Fruit fly (Drosophila melanogaster) whole organism, prepupa: Measurements from ENCODE around the gene CG42869.
A peak's percentile ranks its signal among the peaks of the same experiment; 100 is the strongest.

Source experiments
- CG10631 ChIP-seq: fragments of 200-800 bp; sonication (Bioruptor generic); optimal IDR thresholded peaks from 2 replicates; lab custom pipeline; 2016; ENCODE audit warnings: missing biosample characterization, missing genetic modification characterization
- CG11294 ChIP-seq: fragments of 200-800 bp; sonication (Bioruptor generic); IDR thresholded peaks from 2 replicates; pipeline ENCODE4 v1.3.6; 2022; ENCODE audit warnings: missing biosample characterization, missing genetic modification characterization
- CG11902 ChIP-seq: fragments of 200-800 bp; sonication (Bioruptor generic); optimal IDR thresholded peaks from 3 replicates; lab custom pipeline; 2016; ENCODE audit warnings: missing biosample characterization, missing genetic modification characterization
- CG1621 ChIP-seq: fragments of 200-800 bp; sonication (Bioruptor generic); optimal IDR thresholded peaks from 3 replicates; lab custom pipeline; 2018; ENCODE audit warnings: missing biosample characterization, mild to moderate bottlenecking, missing genetic modification characterization
- CG16779 ChIP-seq: fragments of 200-800 bp; sonication (Bioruptor generic); optimal IDR thresholded peaks from 3 replicates; lab custom pipeline; 2017; ENCODE audit warnings: missing biosample characterization, mild to moderate bottlenecking, missing genetic modification characterization
- CG3032 ChIP-seq: fragments of 200-800 bp; optimal IDR thresholded peaks from 2 replicates; lab custom pipeline; 2019; ENCODE audit warnings: missing biosample characterization, mild to moderate bottlenecking, missing genetic modification characterization, moderate library complexity
- CG31627 ChIP-seq: fragments of 200-800 bp; sonication (Bioruptor generic); optimal IDR thresholded peaks from 3 replicates; lab custom pipeline; 2016; ENCODE audit warnings: missing biosample characterization, missing genetic modification characterization
- CG3919 ChIP-seq: fragments of 200-800 bp; sonication (Bioruptor generic); optimal IDR thresholded peaks from 3 replicates; lab custom pipeline; 2016; ENCODE audit warnings: missing biosample characterization, missing genetic modification characterization
- CG6276 ChIP-seq: fragments of 200-800 bp; sonication (Bioruptor generic); optimal IDR thresholded peaks from 2 replicates; lab custom pipeline; 2017; ENCODE audit warnings: missing biosample characterization, mild to moderate bottlenecking, missing genetic modification characterization
- CG6792 ChIP-seq: fragments of 200-800 bp; sonication (Bioruptor generic); optimal IDR thresholded peaks from 3 replicates; lab custom pipeline; 2016; ENCODE audit warnings: missing biosample characterization, missing genetic modification characterization
- CG6854 ChIP-seq: fragments of 200-800 bp; sonication (Bioruptor generic); optimal IDR thresholded peaks from 2 replicates; lab custom pipeline; 2017; ENCODE audit warnings: missing biosample characterization, mild to moderate bottlenecking, missing genetic modification characterization
- CG8119 ChIP-seq: fragments of 200-800 bp; sonication (Bioruptor generic); IDR thresholded peaks from 3 replicates; pipeline ENCODE4 v1.3.6; 2022; ENCODE audit warnings: missing biosample characterization, missing genetic modification characterization
- CG8319 ChIP-seq: fragments of 200-800 bp; sonication (Bioruptor generic); optimal IDR thresholded peaks from 3 replicates; lab custom pipeline; 2016; ENCODE audit warnings: missing biosample characterization, missing genetic modification characterization
- CG8632 ChIP-seq: fragments of 200-800 bp; sonication (Bioruptor generic); optimal IDR thresholded peaks from 3 replicates; lab custom pipeline; 2016; ENCODE audit warnings: missing biosample characterization, missing genetic modification characterization
- CG9139 ChIP-seq: fragments of 200-800 bp; sonication (Bioruptor generic); optimal IDR thresholded peaks from 3 replicates; lab custom pipeline; 2017; ENCODE audit warnings: missing biosample characterization, mild to moderate bottlenecking, missing genetic modification characterization
- Eip75B ChIP-seq: fragments of 200-800 bp; sonication (Bioruptor generic); optimal IDR thresholded peaks from 3 replicates; lab custom pipeline; 2016; ENCODE audit warnings: missing biosample characterization, missing genetic modification characterization
- Eip78C ChIP-seq: fragments of 200-800 bp; sonication (Bioruptor generic); peaks from one replicate; lab custom pipeline; 2016; ENCODE audit warnings: missing biosample characterization, missing genetic modification characterization
- Eip93F ChIP-seq: fragments of 200-800 bp; sonication (Bioruptor generic); optimal IDR thresholded peaks from 2 replicates; lab custom pipeline; 2016; ENCODE audit warnings: missing biosample characterization, mild to moderate bottlenecking, missing genetic modification characterization
- Ets21C ChIP-seq: fragments of 200-800 bp; sonication (Bioruptor generic); optimal IDR thresholded peaks from 3 replicates; lab custom pipeline; 2016; ENCODE audit warnings: missing biosample characterization, missing genetic modification characterization
- Ets96B ChIP-seq: fragments of 200-800 bp; optimal IDR thresholded peaks from 2 replicates; lab custom pipeline; 2019; ENCODE audit warnings: missing biosample characterization, mild to moderate bottlenecking, missing genetic modification characterization, moderate library complexity
- Hr39 ChIP-seq: fragments of 200-800 bp; sonication (Bioruptor generic); optimal IDR thresholded peaks from 2 replicates; lab custom pipeline; 2016; ENCODE audit warnings: missing biosample characterization, missing genetic modification characterization
- Hr4 ChIP-seq: fragments of 200-800 bp; sonication (Bioruptor generic); optimal IDR thresholded peaks from 3 replicates; lab custom pipeline; 2016; ENCODE audit warnings: missing biosample characterization, missing genetic modification characterization
- Lpt ChIP-seq: fragments of 200-800 bp; sonication (Bioruptor generic); optimal IDR thresholded peaks from 3 replicates; lab custom pipeline; 2016; ENCODE audit warnings: missing biosample characterization, missing genetic modification characterization
- OdsH ChIP-seq: fragments of 200-800 bp; sonication (Bioruptor generic); optimal IDR thresholded peaks from 3 replicates; lab custom pipeline; 2016; ENCODE audit warnings: missing biosample characterization, missing genetic modification characterization
- Smox ChIP-seq: fragments of 200-800 bp; sonication (Bioruptor generic); optimal IDR thresholded peaks from 3 replicates; lab custom pipeline; 2016; ENCODE audit warnings: missing biosample characterization, missing genetic modification characterization
- Sox14 ChIP-seq: fragments of 200-800 bp; sonication (Bioruptor generic); optimal IDR thresholded peaks from 3 replicates; lab custom pipeline; 2016; ENCODE audit warnings: missing biosample characterization, missing genetic modification characterization
- Sox15 ChIP-seq: fragments of 200-800 bp; sonication (Bioruptor generic); optimal IDR thresholded peaks from 3 replicates; lab custom pipeline; 2016; ENCODE audit warnings: missing biosample characterization, missing genetic modification characterization
- achi ChIP-seq: fragments of 200-800 bp; sonication (Bioruptor generic); optimal IDR thresholded peaks from 3 replicates; lab custom pipeline; 2016; ENCODE audit warnings: missing biosample characterization, missing genetic modification characterization
- acj6 ChIP-seq: fragments of 200-800 bp; sonication (Bioruptor generic); optimal IDR thresholded peaks from 3 replicates; lab custom pipeline; 2016; ENCODE audit warnings: missing biosample characterization, missing genetic modification characterization
- dac ChIP-seq: fragments of 200-800 bp; sonication (Bioruptor generic); optimal IDR thresholded peaks from 2 replicates; lab custom pipeline; 2017; ENCODE audit warnings: missing biosample characterization, mild to moderate bottlenecking, missing genetic modification characterization
- dsx ChIP-seq: fragments of 200-800 bp; optimal IDR thresholded peaks from 3 replicates; lab custom pipeline; 2019; ENCODE audit warnings: missing biosample characterization, mild to moderate bottlenecking, missing genetic modification characterization, moderate library complexity; ENCODE audit not compliant: poor library complexity, severe bottlenecking
- eg ChIP-seq: fragments of 200-800 bp; sonication (Bioruptor generic); IDR thresholded peaks from 3 replicates; pipeline ENCODE4 v1.3.6; 2022; ENCODE audit warnings: missing biosample characterization, missing genetic modification characterization
- esn ChIP-seq: fragments of 200-800 bp; sonication (Bioruptor generic); optimal IDR thresholded peaks from 2 replicates; lab custom pipeline; 2016; ENCODE audit warnings: missing biosample characterization, mild to moderate bottlenecking, missing genetic modification characterization, moderate library complexity
- fd59A ChIP-seq: fragments of 200-800 bp; sonication (Bioruptor generic); optimal IDR thresholded peaks from 2 replicates; lab custom pipeline; 2017; ENCODE audit warnings: missing biosample characterization, mild to moderate bottlenecking, missing genetic modification characterization, missing genetic modification reagents
- fd85E ChIP-seq: fragments of 200-800 bp; sonication (Bioruptor generic); optimal IDR thresholded peaks from 3 replicates; lab custom pipeline; 2016; ENCODE audit warnings: missing biosample characterization, missing genetic modification characterization
- fkh ChIP-seq: fragments of 200-800 bp; sonication (Bioruptor generic); optimal IDR thresholded peaks from 3 replicates; lab custom pipeline; 2017; ENCODE audit warnings: missing biosample characterization, mild to moderate bottlenecking, missing genetic modification characterization, moderate library complexity
- lz ChIP-seq: fragments of 200-800 bp; sonication (Bioruptor generic); optimal IDR thresholded peaks from 3 replicates; lab custom pipeline; 2016; ENCODE audit warnings: missing biosample characterization, missing genetic modification characterization
- net ChIP-seq: fragments of 200-800 bp; sonication (Bioruptor generic); optimal IDR thresholded peaks from 3 replicates; lab custom pipeline; 2016; ENCODE audit warnings: missing biosample characterization, missing genetic modification characterization
- pdm3 ChIP-seq: fragments of 200-800 bp; sonication (Bioruptor generic); optimal IDR thresholded peaks from 3 replicates; lab custom pipeline; 2016; ENCODE audit warnings: missing biosample characterization, missing genetic modification characterization
- salr ChIP-seq, 2 experiments: fragments of 200-800 bp; sonication (Bioruptor generic); optimal IDR thresholded peaks; 3 replicates each; lab custom pipeline; 2016 to 2018; ENCODE audit warnings: missing biosample characterization in 2 of 2, missing genetic modification characterization in 2 of 2, mild to moderate bottlenecking in 1 of 2
- spab ChIP-seq: fragments of 200-800 bp; sonication (Bioruptor generic); optimal IDR thresholded peaks from 2 replicates; lab custom pipeline; 2017; ENCODE audit warnings: missing biosample characterization, mild to moderate bottlenecking, missing genetic modification characterization, missing genetic modification reagents
- ss ChIP-seq, 2 experiments: fragments of 200-800 bp; sonication (Bioruptor generic); optimal IDR thresholded peaks; 2 replicates in 1 of 2; 3 replicates in 1 of 2; lab custom pipeline; 2017 to 2018; ENCODE audit warnings: mild to moderate bottlenecking in 2 of 2, missing biosample characterization in 2 of 2, missing genetic modification characterization in 2 of 2, moderate library complexity in 1 of 2
- svp ChIP-seq: fragments of 200-800 bp; sonication (Bioruptor generic); peaks from one replicate; lab custom pipeline; 2016; ENCODE audit warnings: missing biosample characterization, missing genetic modification characterization
- topi ChIP-seq: fragments of 200-800 bp; sonication (Bioruptor generic); optimal IDR thresholded peaks from 3 replicates; lab custom pipeline; 2016; ENCODE audit warnings: missing biosample characterization, missing genetic modification characterization
- vri ChIP-seq: fragments of 200-800 bp; sonication (Bioruptor generic); optimal IDR thresholded peaks from 3 replicates; lab custom pipeline; 2016; ENCODE audit warnings: missing biosample characterization, mild to moderate bottlenecking, missing genetic modification characterization

CG42869 gene

DNA sequence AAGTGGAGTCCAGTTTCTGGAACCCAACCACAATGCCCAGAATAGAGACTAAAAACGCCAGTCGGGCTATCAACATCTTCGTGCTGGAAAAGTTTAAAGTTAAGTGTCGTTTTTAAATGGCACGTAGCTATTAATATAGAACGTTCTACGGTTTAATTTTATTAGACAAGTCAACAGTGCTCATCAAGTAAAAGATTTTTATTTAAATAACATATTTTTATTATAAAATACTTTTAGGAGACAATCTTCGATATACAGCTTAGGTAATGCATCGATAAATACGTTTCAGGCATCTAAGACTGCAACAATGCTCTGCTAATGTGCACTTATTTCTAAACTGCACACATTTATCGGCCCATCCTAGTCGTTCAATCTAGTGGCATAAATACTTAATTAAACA lies at the start of gene CG42869:
Gene CG42869 (minus strand): TSS at position 101 of the 400 bp plus-strand sequence.
- TF ChIP-seq esn (GFP tag; lab: Kevin White, UChicago) (no peak), CG9139 (GFP tag; lab: Kevin White, UChicago) (no peak), Eip93F (no peak), Smox (GFP tag; lab: Kevin White, UChicago) (no peak), Ets21C (GFP tag; lab: Kevin White, UChicago) (no peak), fd59A (GFP tag; lab: Kevin White, UChicago) (no peak), vri (GFP tag; lab: Kevin White, UChicago) (no peak), net (no peak), CG6792 (GFP tag; lab: Kevin White, UChicago) (no peak), achi (GFP tag; lab: Kevin White, UChicago) (no peak), fkh (GFP tag; lab: Kevin White, UChicago) (no peak), spab (GFP tag; lab: Kevin White, UChicago) (no peak), CG1621 (tag; lab: Kevin White, UChicago) (no peak), fd85E (GFP tag; lab: Kevin White, UChicago) (no peak), Hr4 (GFP tag; lab: Kevin White, UChicago) (no peak), Lpt (GFP tag; lab: Kevin White, UChicago) (no peak), CG11902 (no peak), CG6276 (GFP tag; lab: Kevin White, UChicago) (no peak)
- TF ChIP-seq, all 60 proteins: peak for 0

DNA sequence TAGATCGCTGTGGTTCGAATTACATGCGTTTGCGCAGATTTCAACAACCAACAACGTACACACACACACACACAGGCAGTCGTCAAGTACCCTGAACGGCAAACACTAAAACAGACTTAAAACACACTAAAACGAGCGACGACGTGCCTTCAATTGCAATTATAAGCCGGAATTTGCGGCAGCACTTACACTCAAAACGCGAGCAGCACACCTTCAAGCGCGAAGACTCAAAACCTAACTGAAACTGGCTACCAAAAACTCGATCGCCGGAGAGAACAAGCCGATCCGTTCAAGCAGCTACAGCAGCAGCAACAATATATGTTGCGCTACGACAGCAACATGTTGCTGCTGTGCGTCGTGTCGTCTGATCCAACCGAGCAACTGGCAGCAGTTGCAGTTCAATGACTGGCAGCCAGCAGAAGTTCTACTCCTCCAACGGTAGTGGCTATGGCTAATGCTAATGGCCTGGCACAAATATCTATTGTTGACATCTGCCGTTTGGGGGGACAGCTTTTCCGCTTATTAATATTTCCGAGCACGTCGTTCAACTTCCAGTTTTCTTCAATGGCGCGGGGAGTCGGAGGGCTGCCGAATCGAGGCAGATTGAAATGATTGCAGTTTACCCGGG lies 45.8 kb upstream of the CG42869 start, which contains the start of gene tsl:
Gene tsl (minus strand): TSS at position 242 of the 628 bp plus-strand sequence.
- TF ChIP-seq achi (GFP tag; lab: Kevin White, UChicago) (no peak), lz (no peak), vri (GFP tag; lab: Kevin White, UChicago) (no peak), svp (GFP tag; lab: Kevin White, UChicago) (peak; percentile 85), salr (GFP tag; optimal IDR thresholded peaks at IDR 0.05; lab: Kevin White, UChicago) (no peak), Lpt (GFP tag; lab: Kevin White, UChicago) (no peak), Eip78C (peak; percentile 48), CG6276 (GFP tag; lab: Kevin White, UChicago) (peak; percentile 49), dsx (GFP tag; lab: Kevin White, UChicago) (peak; percentile 45), ss (GFP tag; optimal IDR thresholded peaks at IDR 0.05; lab: Kevin White, UChicago) (peak in 1 of 2 experiments; percentile 4), CG3919 (GFP tag; lab: Kevin White, UChicago) (peak; percentile 8)

DNA sequence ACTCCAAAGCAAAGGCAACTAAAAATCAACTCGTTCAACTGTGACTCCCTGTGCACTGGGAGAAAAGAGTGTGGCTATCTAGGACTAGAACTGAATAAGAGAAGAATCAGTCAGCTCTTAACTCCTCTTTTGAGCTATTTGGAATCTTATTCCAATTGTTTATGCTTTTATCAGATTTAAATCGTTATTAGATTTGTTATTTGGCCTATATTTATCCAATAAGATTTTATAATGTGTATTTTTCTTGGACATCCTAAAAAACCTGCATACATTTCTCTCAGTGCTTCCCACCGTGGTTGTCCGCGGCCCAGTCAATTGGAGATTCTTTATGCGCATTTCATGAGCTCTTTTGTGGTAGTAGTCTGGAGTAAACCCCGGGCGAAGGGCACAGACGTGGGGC lies 44.8 kb upstream of the CG42869 start:
- TF ChIP-seq Smox (GFP tag; lab: Kevin White, UChicago) (peak; percentile 91), Ets21C (GFP tag; lab: Kevin White, UChicago) (peak; percentile 83), CG11902 (peak; percentile 87), CG10631 (GFP tag; lab: Kevin White, UChicago) (peak; percentile 94), acj6 (GFP tag; lab: Kevin White, UChicago) (peak; percentile 95), dac (GFP tag; lab: Kevin White, UChicago) (peak; percentile 38), ss (GFP tag; optimal IDR thresholded peaks at IDR 0.05; lab: Kevin White, UChicago) (peak; percentile 90 to 94), eg (peak; percentile 80), CG8319 (GFP tag; lab: Kevin White, UChicago) (peak; percentile 90), topi (peak; percentile 93), Sox14 (GFP tag; lab: Kevin White, UChicago) (peak; percentile 94), vri (GFP tag; lab: Kevin White, UChicago) (peak; percentile 87), CG3032 (tag; lab: Kevin White, UChicago) (peak; percentile 95), Sox15 (GFP tag; lab: Kevin White, UChicago) (peak; percentile 88), dsx (GFP tag; lab: Kevin White, UChicago) (peak; percentile 92), CG8119 (GFP tag; lab: Robert Waterston, UW) (peak; percentile 87), CG6792 (GFP tag; lab: Kevin White, UChicago) (peak; percentile 92), Eip75B (GFP tag; lab: Kevin White, UChicago) (peak; percentile 93), CG3919 (GFP tag; lab: Kevin White, UChicago) (peak; percentile 94), CG6854 (GFP tag; lab: Kevin White, UChicago) (peak; percentile 74), svp (GFP tag; lab: Kevin White, UChicago) (peak; percentile 95), CG1621 (tag; lab: Kevin White, UChicago) (peak; percentile 90), CG11294 (GFP tag; lab: Robert Waterston, UW) (peak; percentile 74), OdsH (peak; percentile 93), Ets96B (tag; lab: Kevin White, UChicago) (peak; percentile 95), pdm3 (GFP tag; lab: Kevin White, UChicago) (peak; percentile 91), CG8632 (GFP tag; lab: Kevin White, UChicago) (peak; percentile 89), Hr39 (GFP tag; lab: Kevin White, UChicago) (peak; percentile 93), CG31627 (peak; percentile 93), CG16779 (tag; lab: Kevin White, UChicago) (peak; percentile 80)
